Fruit fly (Drosophila melanogaster) whole organism, embryonic: ENCODE data around the gene VhaAC45RP.

ENCODE experiments used
- Blimp-1 ChIP-seq: fragments of 200-800 bp; sonication (Bioruptor generic); optimal IDR thresholded peaks from 3 replicates; lab custom pipeline; 2018; ENCODE audit warnings: missing biosample characterization, missing genetic modification characterization, mild to moderate bottlenecking, moderate library complexity, missing genetic modification reagents
- CG10267 ChIP-seq: fragments of 200-800 bp; sonication (Bioruptor generic); optimal IDR thresholded peaks from 2 replicates; lab custom pipeline; 2018; ENCODE audit warnings: missing biosample characterization, mild to moderate bottlenecking, missing genetic modification characterization, moderate library complexity
- CG10366 ChIP-seq: fragments of 200-800 bp; sonication (Bioruptor generic); IDR thresholded peaks from 2 replicates; pipeline ENCODE4 v1.3.6; 2022; ENCODE audit warnings: missing biosample characterization, missing genetic modification characterization
- CG11504 ChIP-seq: fragments of 200-800 bp; sonication (Bioruptor generic); optimal IDR thresholded peaks from 3 replicates; lab custom pipeline; 2019; ENCODE audit warnings: missing biosample characterization, mild to moderate bottlenecking, missing genetic modification characterization, moderate library complexity
- CG11695 ChIP-seq: fragments of 200-800 bp; sonication (Bioruptor generic); IDR thresholded peaks from 3 replicates; pipeline ENCODE4 v1.3.6; 2022; ENCODE audit warnings: missing biosample characterization, missing genetic modification characterization
- CG12744 ChIP-seq: fragments of 200-800 bp; sonication (Bioruptor generic); optimal IDR thresholded peaks from 2 replicates; lab custom pipeline; 2016; ENCODE audit warnings: missing biosample characterization, missing genetic modification characterization
- CG13296 ChIP-seq: fragments of 200-800 bp; sonication (Bioruptor generic); optimal IDR thresholded peaks from 3 replicates; lab custom pipeline; 2018; ENCODE audit warnings: missing biosample characterization, mild to moderate bottlenecking, missing genetic modification characterization
- CG15269 ChIP-seq: fragments of 200-800 bp; sonication (Bioruptor generic); optimal IDR thresholded peaks from 2 replicates; lab custom pipeline; 2018; ENCODE audit warnings: missing biosample characterization, mild to moderate bottlenecking, missing genetic modification characterization, moderate library complexity
- CG15601 ChIP-seq: fragments of 200-800 bp; sonication (Bioruptor generic); optimal IDR thresholded peaks from 3 replicates; lab custom pipeline; 2019; ENCODE audit warnings: missing biosample characterization, mild to moderate bottlenecking, missing genetic modification characterization, moderate library complexity
- CG15696 ChIP-seq: fragments of 200-800 bp; sonication (Bioruptor generic); optimal IDR thresholded peaks from 2 replicates; lab custom pipeline; 2019; ENCODE audit warnings: missing biosample characterization, mild to moderate bottlenecking, missing genetic modification characterization, moderate library complexity
- CG17385 ChIP-seq: fragments of 200-800 bp; sonication (Bioruptor generic); optimal IDR thresholded peaks from 3 replicates; lab custom pipeline; 2018; ENCODE audit warnings: missing biosample characterization, mild to moderate bottlenecking, missing genetic modification characterization
- CG1792 ChIP-seq: fragments of 200-800 bp; sonication (Bioruptor generic); optimal IDR thresholded peaks from 2 replicates; lab custom pipeline; 2016; ENCODE audit warnings: missing biosample characterization, missing genetic modification characterization
- CG18262 ChIP-seq: fragments of 200-800 bp; optimal IDR thresholded peaks from 3 replicates; lab custom pipeline; 2019; ENCODE audit warnings: missing biosample characterization, mild to moderate bottlenecking, missing genetic modification characterization, moderate library complexity
- CG3065 ChIP-seq: fragments of 200-800 bp; sonication (Bioruptor generic); optimal IDR thresholded peaks from 2 replicates; lab custom pipeline; 2016; ENCODE audit warnings: missing biosample characterization, missing genetic modification characterization
- CG32532 ChIP-seq: fragments of 200-800 bp; sonication (Bioruptor generic); IDR thresholded peaks from 2 replicates; pipeline ENCODE4 v1.3.6; 2022; ENCODE audit warnings: missing biosample characterization, missing genetic modification characterization
- CG32772 ChIP-seq: fragments of 200-800 bp; sonication (Bioruptor generic); IDR thresholded peaks from 2 replicates; pipeline ENCODE4 v1.3.6; 2022; ENCODE audit warnings: missing biosample characterization, missing genetic modification characterization
- CG34224 ChIP-seq: fragments of 200-800 bp; sonication (Bioruptor generic); IDR thresholded peaks from 3 replicates; pipeline ENCODE4 v1.3.6; 2022; ENCODE audit warnings: missing biosample characterization, missing genetic modification characterization; ENCODE audit not compliant: partially characterized antibody
- CG3995 ChIP-seq: fragments of 200-800 bp; sonication (Bioruptor generic); optimal IDR thresholded peaks from 3 replicates; lab custom pipeline; 2016; ENCODE audit warnings: missing biosample characterization, missing genetic modification characterization
- CG4404 ChIP-seq: fragments of 200-800 bp; sonication (Bioruptor generic); IDR thresholded peaks from 2 replicates; pipeline ENCODE4 v1.3.6; 2022; ENCODE audit warnings: missing biosample characterization, missing genetic modification characterization
- CG6791 ChIP-seq: fragments of 200-800 bp; sonication (Bioruptor generic); IDR thresholded peaks from 3 replicates; pipeline ENCODE4 v1.3.6; 2022; ENCODE audit warnings: missing biosample characterization, missing genetic modification characterization; ENCODE audit not compliant: partially characterized antibody
- CG7357 ChIP-seq: fragments of 200-800 bp; sonication (Bioruptor generic); IDR thresholded peaks from 3 replicates; pipeline ENCODE4 v1.3.6; 2022; ENCODE audit warnings: missing biosample characterization, missing genetic modification characterization
- CG8478 ChIP-seq: fragments of >200 bp; optimal IDR thresholded peaks from 2 replicates; lab custom pipeline; 2018
- CG8924 ChIP-seq: fragments of 200-800 bp; optimal IDR thresholded peaks from 3 replicates; lab custom pipeline; 2019; ENCODE audit warnings: missing biosample characterization, mild to moderate bottlenecking, missing genetic modification characterization, moderate library complexity
- CG9797 ChIP-seq: fragments of 200-800 bp; sonication (Bioruptor generic); optimal IDR thresholded peaks from 3 replicates; lab custom pipeline; 2018; ENCODE audit warnings: missing biosample characterization, mild to moderate bottlenecking, missing genetic modification characterization
- CG9817 ChIP-seq: fragments of 200-800 bp; sonication (Bioruptor generic); optimal IDR thresholded peaks from 2 replicates; lab custom pipeline; 2018; ENCODE audit warnings: missing biosample characterization, mild to moderate bottlenecking, missing genetic modification characterization, moderate library complexity
- Dll ChIP-seq: fragments of 200-800 bp; sonication (Bioruptor generic); IDR thresholded peaks from 4 replicates; pipeline ENCODE4 v1.3.6; 2022; ENCODE audit warnings: missing biosample characterization, missing genetic modification characterization; ENCODE audit not compliant: partially characterized antibody
- ERR ChIP-seq: fragments of 200-800 bp; sonication (Bioruptor generic); optimal IDR thresholded peaks from 2 replicates; lab custom pipeline; 2016; ENCODE audit warnings: missing biosample characterization, missing genetic modification characterization
- Gsc ChIP-seq: fragments of 200-800 bp; sonication (Bioruptor generic); IDR thresholded peaks from 2 replicates; pipeline ENCODE4 v1.3.6; 2022; ENCODE audit warnings: missing biosample characterization, missing genetic modification characterization
- Jarid2 ChIP-seq: fragments of 200-800 bp; sonication (Bioruptor generic); optimal IDR thresholded peaks from 3 replicates; lab custom pipeline; 2017; ENCODE audit warnings: mild to moderate bottlenecking, missing biosample characterization, missing genetic modification reagents, missing genetic modification characterization
- Mrtf ChIP-seq: fragments of 200-800 bp; sonication (Bioruptor generic); IDR thresholded peaks from 3 replicates; pipeline ENCODE4 v1.3.6; 2022; ENCODE audit warnings: missing biosample characterization, missing genetic modification characterization
- Poxn ChIP-seq: fragments of 200-800 bp; sonication (Bioruptor generic); IDR thresholded peaks from 2 replicates; pipeline ENCODE4 v1.3.6; 2022; ENCODE audit warnings: missing biosample characterization, missing genetic modification characterization
- Xrp1 ChIP-seq: fragments of 200-800 bp; sonication (Bioruptor generic); IDR thresholded peaks from 2 replicates; pipeline ENCODE4 v1.3.6; 2022; ENCODE audit warnings: missing biosample characterization, missing genetic modification characterization
- ac ChIP-seq: fragments of 200-800 bp; sonication (Bioruptor generic); optimal IDR thresholded peaks from 3 replicates; lab custom pipeline; 2017; ENCODE audit warnings: missing biosample characterization, mild to moderate bottlenecking, missing genetic modification characterization
- cas ChIP-seq: fragments of 200-800 bp; sonication (Bioruptor generic); IDR thresholded peaks from 2 replicates; pipeline ENCODE4 v1.3.6; 2022; ENCODE audit warnings: missing biosample characterization, missing genetic modification characterization
- chn ChIP-seq: fragments of 200-800 bp; sonication (Bioruptor generic); optimal IDR thresholded peaks from 2 replicates; lab custom pipeline; 2016; ENCODE audit warnings: missing biosample characterization, missing genetic modification characterization
- ewg ChIP-seq: fragments of 200-800 bp; sonication (Bioruptor generic); optimal IDR thresholded peaks from 3 replicates; lab custom pipeline; 2017; ENCODE audit warnings: mild to moderate bottlenecking, missing biosample characterization, missing genetic modification reagents, missing genetic modification characterization
- ftz-f1 ChIP-seq: fragments of 200-800 bp; sonication (Bioruptor generic); optimal IDR thresholded peaks from 2 replicates; lab custom pipeline; 2016; ENCODE audit warnings: missing biosample characterization, missing genetic modification characterization
- gcm ChIP-seq: fragments of 200-800 bp; sonication (Bioruptor generic); optimal IDR thresholded peaks from 2 replicates; lab custom pipeline; 2019; ENCODE audit warnings: missing biosample characterization, mild to moderate bottlenecking, missing genetic modification characterization, moderate library complexity
- gfzf ChIP-seq: fragments of 200-800 bp; sonication (Bioruptor generic); optimal IDR thresholded peaks from 2 replicates; lab custom pipeline; 2016; ENCODE audit warnings: missing biosample characterization, mild to moderate bottlenecking, missing genetic modification characterization, moderate library complexity
- hkb ChIP-seq, 2 experiments: fragments of 200-800 bp in 1 of 2; fragments of >200 bp in 1 of 2; sonication (Bioruptor generic) in 1 of 2; IDR thresholded peaks in 1 of 2; optimal IDR thresholded peaks in 1 of 2; 2 replicates each; pipeline versions ENCODE4 v1.3.6 to Lab custom; 2017 to 2022; ENCODE audit warnings: missing biosample characterization in 1 of 2, missing genetic modification characterization in 1 of 2
- hth ChIP-seq: fragments of >200 bp; optimal IDR thresholded peaks from 2 replicates; lab custom pipeline; 2017; ENCODE audit warnings: inconsistent platforms
- jumu ChIP-seq: fragments of 200-800 bp; sonication (Bioruptor generic); optimal IDR thresholded peaks from 3 replicates; lab custom pipeline; 2016; ENCODE audit warnings: missing biosample characterization, missing genetic modification characterization
- ken ChIP-seq: fragments of 200-800 bp; sonication (Bioruptor generic); IDR thresholded peaks from 3 replicates; pipeline ENCODE4 v1.3.6; 2022; ENCODE audit warnings: missing biosample characterization, missing genetic modification characterization
- p53 ChIP-seq: fragments of 200-800 bp; sonication (Bioruptor generic); optimal IDR thresholded peaks from 2 replicates; lab custom pipeline; 2016; ENCODE audit warnings: missing biosample characterization, missing genetic modification characterization
- pzg ChIP-seq: fragments of 200-800 bp; sonication (Bioruptor generic); optimal IDR thresholded peaks from 3 replicates; lab custom pipeline; 2018; ENCODE audit warnings: missing biosample characterization, mild to moderate bottlenecking, missing genetic modification characterization, moderate library complexity
- run ChIP-seq: fragments of 200-800 bp; sonication (Bioruptor generic); optimal IDR thresholded peaks from 3 replicates; lab custom pipeline; 2018; ENCODE audit warnings: missing biosample characterization, mild to moderate bottlenecking, missing genetic modification characterization
- sim ChIP-seq: fragments of 200-800 bp; sonication (Bioruptor generic); IDR thresholded peaks from 2 replicates; pipeline ENCODE4 v1.3.6; 2022; ENCODE audit warnings: missing biosample characterization, missing genetic modification characterization
- sisA ChIP-seq: fragments of 200-800 bp; sonication (Bioruptor generic); IDR thresholded peaks from 2 replicates; pipeline ENCODE4 v1.3.6; 2022; ENCODE audit warnings: missing biosample characterization, missing genetic modification characterization
- tll ChIP-seq, 2 experiments: fragments of 200-800 bp in 1 of 2; fragments of >200 bp in 1 of 2; sonication (Bioruptor generic) in 1 of 2; optimal IDR thresholded peaks; 2 replicates each; lab custom pipeline; 2017 to 2019; ENCODE audit warnings: missing biosample characterization in 2 of 2, missing genetic modification characterization in 2 of 2, mild to moderate bottlenecking in 1 of 2, moderate library complexity in 1 of 2
- tna ChIP-seq: fragments of 200-800 bp; sonication (Bioruptor generic); IDR thresholded peaks from 2 replicates; pipeline ENCODE4 v1.3.6; 2022; ENCODE audit warnings: missing biosample characterization, missing genetic modification characterization; ENCODE audit not compliant: partially characterized antibody
- vvl ChIP-seq: fragments of 200-800 bp; sonication (Bioruptor generic); IDR thresholded peaks from 2 replicates; pipeline ENCODE4 v1.3.6; 2022; ENCODE audit warnings: missing biosample characterization, missing genetic modification characterization

The VhaAC45RP gene

dm6 chr3R:30189836-30190235, 23.6 kb upstream of the VhaAC45RP start (continued):
- no peak for TF ChIP-seq p53 (GFP tag; lab: Kevin White, UChicago)
- TF ChIP-seq CG10366 = peak; percentile 78
- peak; percentile 82 for TF ChIP-seq sisA (GFP tag; lab: Robert Waterston, UW)
- no peak for TF ChIP-seq hth (lab: Kevin White, UChicago)
- TF ChIP-seq CG32772 = peak; percentile 79
- no peak for TF ChIP-seq cas
- no peak for TF ChIP-seq CG12744 (GFP tag; lab: Kevin White, UChicago)
- no peak for TF ChIP-seq Dll (GFP tag; lab: Robert Waterston, UW)
- peak; percentile 79 for TF ChIP-seq CG15269 (tag; lab: Kevin White, UChicago)
- peak; percentile 71 for TF ChIP-seq CG17385 (GFP tag; lab: Kevin White, UChicago)
- TF ChIP-seq gfzf (GFP tag; lab: Kevin White, UChicago) = no peak
- TF ChIP-seq Blimp-1 (GFP tag; lab: Kevin White, UChicago) = peak; percentile 87
- TF ChIP-seq tna (GFP tag; lab: Robert Waterston, UW) = no peak
- TF ChIP-seq CG34224 (GFP tag; lab: Robert Waterston, UW) = no peak
- TF ChIP-seq jumu = peak; percentile 20
- peak; percentile 60 for TF ChIP-seq CG9817 (tag; lab: Kevin White, UChicago)
- peak; percentile 89 for TF ChIP-seq vvl
- TF ChIP-seq CG15601 (tag; lab: Kevin White, UChicago) = peak; percentile 42
- TF ChIP-seq CG18262 (tag; lab: Kevin White, UChicago) = peak; percentile 73
- peak; percentile 84 for TF ChIP-seq Mrtf (GFP tag; lab: Robert Waterston, UW)
- no peak for TF ChIP-seq Jarid2 (GFP tag; lab: Kevin White, UChicago)
- TF ChIP-seq Gsc = peak; percentile 52; the same call in 1 of the 2 replicates
- peak; percentile 18 for TF ChIP-seq CG15696 (tag; lab: Kevin White, UChicago)
- peak; percentile 63 for TF ChIP-seq CG8924 (tag; lab: Kevin White, UChicago)
- TF ChIP-seq CG10267 (tag; lab: Kevin White, UChicago) = peak; percentile 52
- TF ChIP-seq CG3065 (GFP tag; lab: Kevin White, UChicago) = no peak
- TF ChIP-seq CG1792 (GFP tag; lab: Kevin White, UChicago) = no peak
- TF ChIP-seq ftz-f1 (GFP tag; lab: Kevin White, UChicago) = no peak
- peak; percentile 86 for TF ChIP-seq Xrp1 (GFP tag; lab: Robert Waterston, UW)
- peak; percentile 86 for TF ChIP-seq CG11504
- TF ChIP-seq chn (GFP tag; lab: Kevin White, UChicago) = peak; percentile 47
- no peak for TF ChIP-seq pzg
- TF ChIP-seq ewg (GFP tag; lab: Kevin White, UChicago) = peak; percentile 61
- no peak for TF ChIP-seq hkb (optimal IDR thresholded peaks at IDR 0.05; lab: Kevin White, UChicago)
- peak; percentile 88 for TF ChIP-seq hkb (GFP tag; IDR thresholded peaks at IDR 0.05; lab: Robert Waterston, UW)
- TF ChIP-seq tll (GFP tag; optimal IDR thresholded peaks at IDR 0.05; lab: Kevin White, UChicago) = no peak
- peak; percentile 28 for TF ChIP-seq gcm (GFP tag; lab: Kevin White, UChicago)
- TF ChIP-seq run = peak; percentile 36
- peak; percentile 41; the same call in 1 of the 3 replicates for TF ChIP-seq ken
- no peak for TF ChIP-seq ac (GFP tag; lab: Kevin White, UChicago)
- no peak for TF ChIP-seq ERR
- peak; percentile 68 for TF ChIP-seq CG13296 (GFP tag; lab: Kevin White, UChicago)
- TF ChIP-seq CG8478 = no peak
- no peak for TF ChIP-seq Poxn
- TF ChIP-seq CG11695 (GFP tag; lab: Robert Waterston, UW) = peak; percentile 75; the same call in 2 of the 3 replicates
- TF ChIP-seq CG4404 (GFP tag; lab: Robert Waterston, UW) = peak; percentile 28; the same call in 1 of the 2 replicates
- peak; percentile 64; the same call in 2 of the 3 replicates for TF ChIP-seq CG7357
- no peak for TF ChIP-seq CG9797 (GFP tag; lab: Kevin White, UChicago)
- TF ChIP-seq CG3995 = no peak
- no peak for TF ChIP-seq CG6791 (GFP tag; lab: Robert Waterston, UW)
- TF ChIP-seq CG32532 (GFP tag; lab: Robert Waterston, UW) = peak; percentile 77
- TF ChIP-seq sim (GFP tag; lab: Robert Waterston, UW) = peak; percentile 75
